Worm (Caenorhabditis elegans) whole organism, late embryonic: Measurements from ENCODE around the gene ZK829.3.

Source experiments
- C08G9.2 ChIP-seq: sonication (generic microtip); optimal IDR thresholded peaks from 2 replicates; lab custom pipeline; 2016; ENCODE audit warnings: mild to moderate bottlenecking, missing genetic modification characterization, moderate library complexity, missing compliant biosample characterization
- C38D4.7 ChIP-seq: fragments of 200-800 bp; sonication (Bioruptor generic); optimal IDR thresholded peaks from 2 replicates; lab custom pipeline; 2018; ENCODE audit warnings: mild to moderate bottlenecking, missing genetic modification characterization, moderate library complexity, missing compliant biosample characterization
- F13H6.1 ChIP-seq: sonication (generic microtip); optimal IDR thresholded peaks from 2 replicates; lab custom pipeline; 2016; ENCODE audit warnings: missing genetic modification characterization, missing compliant biosample characterization
- T23F11.4 ChIP-seq: fragments of 200-800 bp; sonication (Bioruptor generic); optimal IDR thresholded peaks from 2 replicates; lab custom pipeline; 2018; ENCODE audit warnings: mild to moderate bottlenecking, missing genetic modification characterization, missing compliant biosample characterization
- Y22D7AL.16 ChIP-seq: sonication (generic microtip); optimal IDR thresholded peaks from 2 replicates; lab custom pipeline; 2016; ENCODE audit warnings: missing genetic modification characterization, missing compliant biosample characterization
- ahr-1 ChIP-seq: sonication (generic microtip); optimal IDR thresholded peaks from 2 replicates; lab custom pipeline; 2016; ENCODE audit warnings: missing genetic modification characterization, missing compliant biosample characterization
- ama-1 ChIP-seq: fragments of 150-350 bp; optimal IDR thresholded peaks from 2 replicates; lab custom pipeline; 2014
- ceh-34 ChIP-seq: sonication (generic microtip); optimal IDR thresholded peaks from 2 replicates; lab custom pipeline; 2016; ENCODE audit warnings: mild to moderate bottlenecking, missing genetic modification characterization, missing compliant biosample characterization
- ceh-45 ChIP-seq: fragments of 200-800 bp; sonication (Bioruptor generic); IDR thresholded peaks from 2 replicates; pipeline ENCODE4 v1.3.6; 2022; ENCODE audit warnings: missing genetic modification reagents, missing genetic modification characterization, missing compliant biosample characterization
- ceh-48 ChIP-seq: sonication (generic microtip); optimal IDR thresholded peaks from 2 replicates; lab custom pipeline; 2016; ENCODE audit warnings: missing genetic modification characterization, inconsistent platforms, missing compliant biosample characterization
- ceh-9 ChIP-seq: sonication (generic microtip); optimal IDR thresholded peaks from 2 replicates; lab custom pipeline; 2016; ENCODE audit warnings: mild to moderate bottlenecking, missing genetic modification characterization, inconsistent platforms, missing compliant biosample characterization
- che-1 ChIP-seq: sonication (generic microtip); optimal IDR thresholded peaks from 2 replicates; lab custom pipeline; 2016; ENCODE audit warnings: mild to moderate bottlenecking, missing genetic modification characterization, missing compliant biosample characterization
- dmd-4 ChIP-seq: sonication (generic microtip); optimal IDR thresholded peaks from 2 replicates; lab custom pipeline; 2016; ENCODE audit warnings: borderline replicate concordance, missing genetic modification characterization, missing compliant biosample characterization
- elt-2 ChIP-seq: sonication (generic microtip); optimal IDR thresholded peaks from 2 replicates; lab custom pipeline; 2016; ENCODE audit warnings: missing genetic modification reagents, missing genetic modification characterization, missing compliant biosample characterization
- elt-4 ChIP-seq: sonication (generic microtip); optimal IDR thresholded peaks from 2 replicates; lab custom pipeline; 2016; ENCODE audit warnings: missing genetic modification characterization, missing compliant biosample characterization
- fax-1 ChIP-seq: sonication (generic microtip); optimal IDR thresholded peaks from 2 replicates; lab custom pipeline; 2016; ENCODE audit warnings: missing genotype, missing genetic modification characterization, missing compliant biosample characterization
- fkh-6 ChIP-seq: sonication (generic microtip); optimal IDR thresholded peaks from 2 replicates; lab custom pipeline; 2016; ENCODE audit warnings: missing genetic modification characterization, missing compliant biosample characterization
- gmeb-2 ChIP-seq: sonication (generic microtip); optimal IDR thresholded peaks from 2 replicates; lab custom pipeline; 2016; ENCODE audit warnings: missing genetic modification characterization, inconsistent platforms, missing compliant biosample characterization
- hlh-13 ChIP-seq: fragments of 200-800 bp; sonication (Bioruptor generic); optimal IDR thresholded peaks from 2 replicates; lab custom pipeline; 2018; ENCODE audit warnings: mild to moderate bottlenecking, missing genetic modification characterization, missing compliant biosample characterization
- hlh-30 ChIP-seq: sonication (generic microtip); optimal IDR thresholded peaks from 2 replicates; lab custom pipeline; 2017; ENCODE audit warnings: antibody characterized with exemption, missing genetic modification characterization, missing compliant biosample characterization; ENCODE audit not compliant: insufficient read depth
- hlh-6 ChIP-seq: sonication (generic microtip); optimal IDR thresholded peaks from 2 replicates; lab custom pipeline; 2016; ENCODE audit warnings: missing genotype, missing genetic modification characterization, missing compliant biosample characterization
- lin-11 ChIP-seq: fragments of 200-800 bp; sonication (Bioruptor generic); optimal IDR thresholded peaks from 2 replicates; lab custom pipeline; 2018; ENCODE audit warnings: mild to moderate bottlenecking, missing genetic modification characterization, missing compliant biosample characterization
- mec-3 ChIP-seq: sonication (generic microtip); optimal IDR thresholded peaks from 2 replicates; lab custom pipeline; 2016; ENCODE audit warnings: borderline replicate concordance, missing genetic modification characterization, missing compliant biosample characterization
- nhr-11 ChIP-seq: fragments of 150-350 bp; optimal IDR thresholded peaks from 2 replicates; lab custom pipeline; 2014; ENCODE audit warnings: missing biosample characterization, missing genetic modification characterization
- nhr-232 ChIP-seq: sonication (generic microtip); optimal IDR thresholded peaks from 2 replicates; lab custom pipeline; 2016; ENCODE audit warnings: missing genetic modification characterization, missing compliant biosample characterization
- pha-2 ChIP-seq: sonication (generic microtip); optimal IDR thresholded peaks from 2 replicates; lab custom pipeline; 2017; ENCODE audit warnings: mild to moderate bottlenecking, missing genetic modification characterization, missing compliant biosample characterization
- pha-4 ChIP-seq: fragments of 150-350 bp; optimal IDR thresholded peaks from 2 replicates; lab custom pipeline; 2018; ENCODE audit warnings: missing biosample characterization, missing genetic modification reagents, missing genetic modification characterization
- pqm-1 ChIP-seq: sonication (generic microtip); optimal IDR thresholded peaks from 2 replicates; lab custom pipeline; 2016; ENCODE audit warnings: missing genetic modification characterization, missing compliant biosample characterization
- rnt-1 ChIP-seq: sonication (generic microtip); optimal IDR thresholded peaks from 2 replicates; lab custom pipeline; 2016; ENCODE audit warnings: missing genetic modification characterization, missing compliant biosample characterization
- sdc-2 ChIP-seq: sonication (generic microtip); optimal IDR thresholded peaks from 2 replicates; lab custom pipeline; 2016; ENCODE audit warnings: missing genotype, missing genetic modification characterization, missing compliant biosample characterization
- sox-2 ChIP-seq: fragments of 200-800 bp; sonication (Bioruptor generic); IDR thresholded peaks from 2 replicates; pipeline ENCODE4 v1.3.6; 2022; ENCODE audit warnings: missing genetic modification reagents, missing genetic modification characterization, missing compliant biosample characterization
- syd-9 ChIP-seq: sonication (generic microtip); optimal IDR thresholded peaks from 2 replicates; lab custom pipeline; 2016; ENCODE audit warnings: mild to moderate bottlenecking, missing genetic modification characterization, moderate library complexity, missing compliant biosample characterization
- tbx-2 ChIP-seq: sonication (generic microtip); optimal IDR thresholded peaks from 2 replicates; lab custom pipeline; 2016; ENCODE audit warnings: missing genetic modification characterization, missing compliant biosample characterization
- ttx-3 ChIP-seq: sonication (generic microtip); optimal IDR thresholded peaks from 2 replicates; lab custom pipeline; 2016; ENCODE audit warnings: missing genetic modification reagents, missing genetic modification characterization, missing compliant biosample characterization
- unc-3 ChIP-seq, 2 experiments: fragments of 200-800 bp in 1 of 2; sonication (Bioruptor generic) in 1 of 2; sonication (generic microtip) in 1 of 2; conservative IDR thresholded peaks in 1 of 2; optimal IDR thresholded peaks in 1 of 2; 2 replicates each; pipeline versions ENCODE4 v1.3.6 to Lab custom; 2016 to 2022; ENCODE audit warnings: missing compliant biosample characterization in 2 of 2, missing genetic modification characterization in 2 of 2, missing genetic modification reagents in 1 of 2
- unc-42 ChIP-seq: sonication (generic microtip); optimal IDR thresholded peaks from 2 replicates; lab custom pipeline; 2016; ENCODE audit warnings: missing genotype, missing genetic modification characterization, missing compliant biosample characterization
- unc-55 ChIP-seq: sonication (generic microtip); optimal IDR thresholded peaks from 2 replicates; lab custom pipeline; 2017; ENCODE audit warnings: missing biosample characterization, missing genetic modification reagents, missing genetic modification characterization
- unc-86 ChIP-seq: sonication (generic microtip); optimal IDR thresholded peaks from 2 replicates; lab custom pipeline; 2016; ENCODE audit warnings: missing genetic modification characterization, missing compliant biosample characterization

ZK829.3 gene

DNA sequence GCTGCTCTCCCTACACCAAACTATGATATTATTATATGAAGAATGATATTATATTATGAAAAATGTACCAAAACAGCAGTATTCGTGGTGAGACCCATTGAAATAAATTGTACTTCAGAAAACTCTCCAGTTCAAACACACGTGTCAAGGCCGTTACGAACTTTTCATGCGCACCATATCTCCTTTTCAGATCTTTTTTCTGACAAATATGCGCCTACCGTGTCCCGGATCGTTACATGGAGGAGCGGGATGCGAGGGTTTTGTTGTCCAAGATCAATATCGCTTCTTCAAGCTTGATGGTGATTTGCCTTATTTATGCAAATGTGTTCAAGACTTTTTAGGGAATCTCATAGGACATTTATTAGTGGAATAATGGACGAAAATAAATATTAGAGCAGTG lies 41.8 kb downstream of the ZK829.3 start:
- TF ChIP-seq pha-2 (tag; lab: Kevin White, UChicago), result no peak
- TF ChIP-seq Y22D7AL.16, result no peak
- TF ChIP-seq dmd-4 (tag; lab: Kevin White, UChicago), result no peak
- TF ChIP-seq gmeb-2, result no peak
- TF ChIP-seq ceh-34 (tag; lab: Kevin White, UChicago), result no peak
- no peak for TF ChIP-seq syd-9 (tag; lab: Kevin White, UChicago)
- TF ChIP-seq lin-11, result no peak
- TF ChIP-seq unc-86 (tag; lab: Kevin White, UChicago), result no peak
- TF ChIP-seq sox-2 (GFP tag; lab: Robert Waterston, UW), result no peak
- TF ChIP-seq, all 69 proteins: peak for 0

DNA sequence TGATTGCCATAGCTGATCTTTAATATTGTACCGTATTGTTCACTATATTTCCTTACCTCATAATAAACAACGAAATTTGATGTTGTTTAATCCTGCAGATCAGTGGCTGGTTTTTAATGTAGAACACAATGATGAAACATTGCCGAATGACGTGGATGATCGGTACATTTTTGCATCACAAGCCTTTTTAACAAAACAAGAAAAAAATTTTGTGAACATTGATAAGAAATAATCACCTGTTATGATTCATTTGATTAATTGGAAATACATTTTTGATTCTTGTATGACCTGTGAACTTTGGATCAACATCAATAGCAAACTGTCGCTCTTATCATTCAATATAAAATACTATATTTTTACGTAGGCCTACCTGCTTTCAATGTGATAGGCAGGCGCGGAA lies 42.7 kb downstream of the ZK829.3 start:
- no peak for TF ChIP-seq F13H6.1 (tag; lab: Kevin White, UChicago)
- TF ChIP-seq ahr-1, result no peak
- no peak for TF ChIP-seq fkh-6 (tag; lab: Kevin White, UChicago)
- no peak for TF ChIP-seq ama-1 (lab: Kevin White, UChicago)
- TF ChIP-seq nhr-11 (tag; lab: Kevin White, UChicago), result no peak

DNA sequence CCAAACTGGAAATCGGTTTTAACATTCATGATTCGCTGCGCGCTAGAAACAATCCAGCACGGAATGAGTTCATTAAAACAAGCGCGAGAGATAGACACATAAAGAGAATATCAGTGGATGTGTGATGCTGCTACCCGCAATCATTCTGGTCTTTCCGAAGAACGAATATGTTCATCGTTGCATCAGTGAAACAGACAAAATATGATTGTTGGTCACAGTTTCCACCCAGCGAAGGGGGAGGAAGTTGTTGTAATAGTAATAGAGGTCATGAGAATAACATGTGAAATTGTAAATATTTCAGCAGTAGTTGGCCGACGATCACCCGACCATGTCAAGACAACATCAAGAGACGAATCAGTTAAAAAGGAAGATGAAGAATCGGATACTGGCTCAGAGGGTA lies 44.3 kb downstream of the ZK829.3 start:
- TF ChIP-seq rnt-1 (tag; lab: Kevin White, UChicago) (no peak), C38D4.7 (GFP tag; lab: Kevin White, UChicago) (no peak), elt-2 (tag; lab: Kevin White, UChicago) (no peak), ceh-9 (tag; lab: Kevin White, UChicago) (no peak)

DNA sequence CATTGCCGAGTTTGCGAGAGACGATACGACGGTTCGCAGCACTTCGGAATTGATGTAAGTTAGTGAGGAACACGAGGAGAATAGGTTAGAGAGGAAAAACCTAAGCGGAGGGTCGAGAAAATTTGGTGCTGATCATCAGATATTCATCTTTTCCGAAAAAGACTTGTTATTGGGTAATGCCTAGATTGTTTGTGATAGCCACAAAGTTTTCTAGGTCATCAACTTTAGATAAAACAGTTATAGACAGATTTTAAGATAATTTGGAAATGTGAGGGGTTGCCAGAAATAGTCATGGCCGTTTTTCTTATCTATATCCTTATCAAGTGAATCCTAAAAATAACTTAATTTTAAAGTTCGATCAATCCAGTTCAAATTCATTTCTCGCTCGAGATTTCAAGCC lies 45.1 kb downstream of the ZK829.3 start:
- TF ChIP-seq pha-4 (tag; lab: Kevin White, UChicago), result no peak
- TF ChIP-seq C08G9.2 (tag; lab: Kevin White, UChicago), result no peak
- TF ChIP-seq rnt-1 (tag; lab: Kevin White, UChicago), result no peak
- TF ChIP-seq unc-42 (tag; lab: Kevin White, UChicago), result no peak
- TF ChIP-seq nhr-232 (tag; lab: Kevin White, UChicago), result no peak
- TF ChIP-seq lin-11, result no peak
- TF ChIP-seq fax-1 (tag; lab: Kevin White, UChicago), result no peak
- TF ChIP-seq pha-2 (tag; lab: Kevin White, UChicago), result no peak
- TF ChIP-seq F13H6.1 (tag; lab: Kevin White, UChicago), result no peak
- TF ChIP-seq T23F11.4 (GFP tag; lab: Kevin White, UChicago), result no peak
- no peak for TF ChIP-seq hlh-30 (tag; lab: Kevin White, UChicago)
- no peak for TF ChIP-seq gmeb-2
- TF ChIP-seq ceh-48 (tag; lab: Kevin White, UChicago), result no peak
- TF ChIP-seq sdc-2 (tag; lab: Kevin White, UChicago), result no peak

DNA sequence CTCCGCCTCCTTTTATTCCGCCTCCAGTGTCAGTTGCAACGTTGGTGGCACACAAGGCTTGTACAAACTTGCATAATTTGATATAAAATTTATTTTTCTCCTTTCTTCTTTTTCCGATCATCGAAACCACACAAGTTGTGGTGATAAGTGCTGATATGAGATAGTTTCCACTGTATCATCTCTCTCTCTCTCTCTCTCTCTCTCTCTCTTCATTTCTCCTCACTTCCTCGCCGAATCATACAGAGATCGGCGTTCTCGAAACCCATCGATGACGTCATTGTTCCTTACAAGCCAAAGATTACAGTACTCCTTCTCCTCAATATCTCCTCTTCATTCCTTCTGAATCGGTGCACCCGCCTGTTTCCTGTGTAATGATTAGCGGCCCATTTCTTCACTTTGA lies 46.2 kb downstream of the ZK829.3 start, which contains the start of gene nhr-43:
Gene nhr-43 (plus strand): TSS at position 233 of the 400 bp plus-strand sequence.
- TF ChIP-seq ceh-45 (GFP tag; lab: Robert Waterston, UW), result no peak
- TF ChIP-seq hlh-13, result no peak
- TF ChIP-seq che-1 (tag; lab: Kevin White, UChicago), result no peak
- no peak for TF ChIP-seq elt-4 (tag; lab: Kevin White, UChicago)
- no peak for TF ChIP-seq unc-3 (GFP tag; conservative IDR thresholded peaks at IDR 0.05; lab: Robert Waterston, UW)
- TF ChIP-seq unc-3 (tag; optimal IDR thresholded peaks at IDR 0.05; lab: Kevin White, UChicago), result no peak
- no peak for TF ChIP-seq ttx-3 (tag; lab: Kevin White, UChicago)
- TF ChIP-seq unc-55 (GFP tag; lab: Kevin White, UChicago), result no peak
- no peak for TF ChIP-seq fkh-6 (tag; lab: Kevin White, UChicago)
- no peak for TF ChIP-seq gmeb-2
- TF ChIP-seq mec-3 (tag; lab: Kevin White, UChicago), result no peak
- TF ChIP-seq tbx-2, result no peak
- no peak for TF ChIP-seq pqm-1 (tag; lab: Kevin White, UChicago)
- no peak for TF ChIP-seq hlh-6
